Worm (Caenorhabditis elegans) whole organism, L3 larva: ENCODE measurements around the gene clc-33.

Experiments used
- aly-2 ChIP-seq: fragments of 150-350 bp; optimal IDR thresholded peaks from 2 replicates; lab custom pipeline; 2014; ENCODE audit warnings: missing biosample characterization, missing genetic modification characterization
- ama-1 ChIP-seq: fragments of 150-350 bp; optimal IDR thresholded peaks from 2 replicates; lab custom pipeline; 2018
- jun-1 ChIP-seq: fragments of 150-350 bp; optimal IDR thresholded peaks from 2 replicates; lab custom pipeline; 2014; ENCODE audit warnings: missing biosample characterization, missing genetic modification reagents, missing genetic modification characterization
- mdl-1 ChIP-seq: fragments of 150-350 bp; optimal IDR thresholded peaks from 2 replicates; lab custom pipeline; 2014; ENCODE audit warnings: missing biosample characterization, missing genetic modification characterization
- nfya-1 ChIP-seq: sonication (generic microtip); optimal IDR thresholded peaks from 2 replicates; lab custom pipeline; 2017; ENCODE audit warnings: missing genetic modification characterization, mild to moderate bottlenecking, missing compliant biosample characterization, antibody characterized with exemption, moderate library complexity; ENCODE audit not compliant: insufficient read depth
- nhr-23 ChIP-seq: fragments of 150-350 bp; optimal IDR thresholded peaks from 2 replicates; lab custom pipeline; 2014; ENCODE audit warnings: missing biosample characterization, missing genetic modification reagents, missing genetic modification characterization
- nhr-237 ChIP-seq: fragments of 150-350 bp; optimal IDR thresholded peaks from 2 replicates; lab custom pipeline; 2014; ENCODE audit warnings: missing biosample characterization, missing genetic modification characterization
- nhr-76 ChIP-seq: fragments of 150-350 bp; sonication (generic microtip); optimal IDR thresholded peaks from 5 replicates; lab custom pipeline; 2014; ENCODE audit warnings: missing biosample characterization, missing genetic modification characterization
- pha-4 ChIP-seq: fragments of 150-350 bp; optimal IDR thresholded peaks from 2 replicates; lab custom pipeline; 2014; ENCODE audit warnings: missing biosample characterization, missing genetic modification reagents, missing genetic modification characterization
- skn-1 ChIP-seq: fragments of 150-350 bp; optimal IDR thresholded peaks from 2 replicates; lab custom pipeline; 2014; ENCODE audit warnings: missing biosample characterization, missing genetic modification characterization
- ztf-4 ChIP-seq: fragments of 150-350 bp; optimal IDR thresholded peaks from 2 replicates; lab custom pipeline; 2014; ENCODE audit warnings: missing biosample characterization, missing genetic modification characterization

- no peak for TF ChIP-seq skn-1 (tag; lab: Kevin White, UChicago)
- no peak for TF ChIP-seq nhr-237 (tag; lab: Kevin White, UChicago)
- no peak for TF ChIP-seq mdl-1 (tag; lab: Kevin White, UChicago)
- TF ChIP-seq nhr-76 = no peak
- TF ChIP-seq nhr-23 = no peak
- no peak for TF ChIP-seq ztf-4 (tag; lab: Kevin White, UChicago)
- no peak for TF ChIP-seq jun-1 (tag; lab: Kevin White, UChicago)
- no peak for TF ChIP-seq pha-4
- TF ChIP-seq nfya-1 (tag; lab: Kevin White, UChicago) = no peak
- TF ChIP-seq ama-1 = no peak
- TF ChIP-seq aly-2 = no peak
Observed at ce11 chrII:797445-797844, 42.8 kb upstream of the clc-33 start.
